Worm (Caenorhabditis elegans) whole organism, L2 larva: ENCODE measurements around the gene nas-39.

ENCODE experiments used
- F13H6.1 ChIP-seq: sonication (generic microtip); optimal IDR thresholded peaks from 2 replicates; lab custom pipeline; 2016; ENCODE audit warnings: missing genetic modification characterization, missing compliant biosample characterization
- Y55F3AM.14 ChIP-seq: fragments of 200-800 bp; sonication (Bioruptor generic); optimal IDR thresholded peaks from 2 replicates; lab custom pipeline; 2018; ENCODE audit warnings: mild to moderate bottlenecking, missing genetic modification characterization, missing compliant biosample characterization
- ZK546.5 ChIP-seq: sonication (generic microtip); optimal IDR thresholded peaks from 2 replicates; lab custom pipeline; 2017; ENCODE audit warnings: missing biosample characterization, missing genetic modification characterization
- alr-1 ChIP-seq: fragments of 150-350 bp; optimal IDR thresholded peaks from 2 replicates; lab custom pipeline; 2014; ENCODE audit warnings: missing biosample characterization, missing genetic modification characterization
- ceh-16 ChIP-seq: fragments of 150-350 bp; optimal IDR thresholded peaks from 2 replicates; lab custom pipeline; 2014; ENCODE audit warnings: missing biosample characterization, missing genetic modification characterization
- lin-11 ChIP-seq: fragments of 150-350 bp; sonication (generic microtip); optimal IDR thresholded peaks from 2 replicates; lab custom pipeline; 2014; ENCODE audit warnings: missing biosample characterization, missing genetic modification characterization, inconsistent platforms, mixed read lengths
- lin-39 ChIP-seq: fragments of 150-350 bp; optimal IDR thresholded peaks from 2 replicates; lab custom pipeline; 2014; ENCODE audit warnings: missing biosample characterization, missing genetic modification reagents, missing genetic modification characterization
- nhr-11 ChIP-seq: fragments of 150-350 bp; optimal IDR thresholded peaks from 2 replicates; lab custom pipeline; 2014; ENCODE audit warnings: missing biosample characterization, missing genetic modification characterization
- nhr-129 ChIP-seq: fragments of 150-350 bp; optimal IDR thresholded peaks from 2 replicates; lab custom pipeline; 2014; ENCODE audit warnings: missing biosample characterization, missing genetic modification characterization
- nhr-21 ChIP-seq: fragments of 150-350 bp; optimal IDR thresholded peaks from 2 replicates; lab custom pipeline; 2014; ENCODE audit warnings: missing biosample characterization, missing genetic modification characterization
- nhr-23 ChIP-seq: fragments of 150-350 bp; optimal IDR thresholded peaks from 2 replicates; lab custom pipeline; 2014; ENCODE audit warnings: missing biosample characterization, missing genetic modification reagents, missing genetic modification characterization
- nhr-25 ChIP-seq: fragments of 150-350 bp; sonication (generic microtip); optimal IDR thresholded peaks from 3 replicates; lab custom pipeline; 2014; ENCODE audit warnings: missing biosample characterization, missing genetic modification characterization
- sem-4 ChIP-seq: fragments of 150-350 bp; optimal IDR thresholded peaks from 2 replicates; lab custom pipeline; 2014; ENCODE audit warnings: missing biosample characterization, missing genetic modification reagents, missing genetic modification characterization
- snpc-4 ChIP-seq: fragments of 150-350 bp; optimal IDR thresholded peaks from 2 replicates; lab custom pipeline; 2014; ENCODE audit warnings: missing biosample characterization, missing genetic modification characterization
- unc-55 ChIP-seq: fragments of 150-350 bp; sonication (generic microtip); optimal IDR thresholded peaks from 3 replicates; lab custom pipeline; 2014; ENCODE audit warnings: missing biosample characterization, missing genetic modification reagents, missing genetic modification characterization
- ztf-11 ChIP-seq: sonication (generic microtip); optimal IDR thresholded peaks from 2 replicates; lab custom pipeline; 2017; ENCODE audit warnings: missing biosample characterization, missing genetic modification characterization
- ztf-4 ChIP-seq: fragments of 150-350 bp; optimal IDR thresholded peaks from 2 replicates; lab custom pipeline; 2014; ENCODE audit warnings: missing biosample characterization, missing genetic modification characterization

Gene nas-39

DNA sequence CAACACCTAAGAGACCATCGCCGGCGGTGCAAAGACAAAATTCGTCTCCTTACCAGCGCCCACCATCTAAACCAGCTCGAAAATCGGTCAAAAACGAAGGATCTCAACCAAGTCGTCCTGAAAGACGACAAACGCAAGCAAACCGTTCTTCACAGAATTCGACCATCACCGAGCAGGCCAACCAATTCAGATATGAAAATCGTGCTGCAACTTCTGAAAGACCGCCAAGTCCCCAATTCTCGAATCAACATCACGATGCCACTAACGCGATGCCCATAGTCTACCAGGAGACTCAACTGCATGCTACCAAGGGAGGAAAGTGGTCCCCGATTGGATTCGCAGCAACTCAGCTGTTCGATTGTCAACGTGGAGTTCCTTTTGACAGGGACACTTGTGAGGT lies 62.8 kb downstream of the nas-39 start, which contains the start of gene T25D1.1:
TSS of gene T25D1.1 (plus strand) at position 301 of the 400 bp plus-strand sequence.
- TF ChIP-seq nhr-25 (tag; lab: Kevin White, UChicago) (no peak), sem-4 (tag; lab: Kevin White, UChicago) (no peak), ztf-11 (tag; lab: Kevin White, UChicago) (no peak), nhr-21 (no peak), nhr-129 (no peak), nhr-23 (tag; lab: Kevin White, UChicago) (no peak), F13H6.1 (tag; lab: Kevin White, UChicago) (no peak), ceh-16 (tag; lab: Kevin White, UChicago) (no peak), ztf-4 (no peak), lin-39 (tag; lab: Kevin White, UChicago) (no peak), unc-55 (GFP tag; lab: Kevin White, UChicago) (no peak), snpc-4 (tag; lab: Kevin White, UChicago) (no peak), lin-11 (no peak), nhr-11 (tag; lab: Kevin White, UChicago) (no peak), ZK546.5 (tag; lab: Kevin White, UChicago) (no peak), alr-1 (tag; lab: Kevin White, UChicago) (no peak), Y55F3AM.14 (GFP tag; lab: Kevin White, UChicago) (no peak)
